Fruit fly (Drosophila melanogaster) whole organism, embryonic: Measurements from ENCODE around the gene cic.

Experiments used
- Adf1 ChIP-seq: fragments of 200-800 bp; sonication (Bioruptor generic); IDR thresholded peaks from 2 replicates; pipeline ENCODE4 v1.3.6; 2022; ENCODE audit warnings: missing biosample characterization, missing genetic modification characterization
- Atf-2 ChIP-seq: fragments of 200-800 bp; sonication (Bioruptor generic); optimal IDR thresholded peaks from 2 replicates; lab custom pipeline; 2016; ENCODE audit warnings: missing biosample characterization, missing genetic modification characterization
- Bgb ChIP-seq: fragments of 200-800 bp; sonication (Bioruptor generic); IDR thresholded peaks from 2 replicates; pipeline ENCODE4 v1.3.6; 2022; ENCODE audit warnings: missing biosample characterization, missing genetic modification characterization; ENCODE audit not compliant: partially characterized antibody
- CG10565 ChIP-seq: fragments of 200-800 bp; sonication (Bioruptor generic); optimal IDR thresholded peaks from 3 replicates; lab custom pipeline; 2016; ENCODE audit warnings: missing biosample characterization, mild to moderate bottlenecking, missing genetic modification characterization
- CG11085 ChIP-seq: fragments of 200-800 bp; sonication (Bioruptor generic); IDR thresholded peaks from 2 replicates; pipeline ENCODE4 v1.3.6; 2022; ENCODE audit warnings: missing biosample characterization, missing genetic modification characterization
- CG12219 ChIP-seq: fragments of 200-800 bp; sonication (Bioruptor generic); optimal IDR thresholded peaks from 3 replicates; lab custom pipeline; 2018; ENCODE audit warnings: missing biosample characterization, mild to moderate bottlenecking, missing genetic modification characterization
- CG13624 ChIP-seq: fragments of 200-800 bp; sonication (Bioruptor generic); optimal IDR thresholded peaks from 2 replicates; lab custom pipeline; 2016; ENCODE audit warnings: missing biosample characterization, missing genetic modification characterization
- CG15011 ChIP-seq: fragments of 200-800 bp; sonication (Bioruptor generic); optimal IDR thresholded peaks from 3 replicates; lab custom pipeline; 2018; ENCODE audit warnings: missing biosample characterization, mild to moderate bottlenecking, missing genetic modification characterization
- CG15479 ChIP-seq: fragments of 200-800 bp; sonication (Bioruptor generic); optimal IDR thresholded peaks from 3 replicates; lab custom pipeline; 2019; ENCODE audit warnings: missing biosample characterization, mild to moderate bottlenecking, missing genetic modification characterization, moderate library complexity
- CG15696 ChIP-seq: fragments of 200-800 bp; sonication (Bioruptor generic); optimal IDR thresholded peaks from 2 replicates; lab custom pipeline; 2019; ENCODE audit warnings: missing biosample characterization, mild to moderate bottlenecking, missing genetic modification characterization, moderate library complexity
- CG16813 ChIP-seq: fragments of 200-800 bp; sonication (Bioruptor generic); IDR thresholded peaks from 3 replicates; pipeline ENCODE4 v1.3.6; 2022; ENCODE audit warnings: missing biosample characterization, missing genetic modification characterization; ENCODE audit not compliant: partially characterized antibody
- CG16863 ChIP-seq: fragments of 200-800 bp; sonication (Bioruptor generic); optimal IDR thresholded peaks from 3 replicates; lab custom pipeline; 2016; ENCODE audit warnings: missing biosample characterization, missing genetic modification characterization
- CG34224 ChIP-seq: fragments of 200-800 bp; sonication (Bioruptor generic); IDR thresholded peaks from 3 replicates; pipeline ENCODE4 v1.3.6; 2022; ENCODE audit warnings: missing biosample characterization, missing genetic modification characterization; ENCODE audit not compliant: partially characterized antibody
- CG4360 ChIP-seq: fragments of 200-800 bp; sonication (Bioruptor generic); IDR thresholded peaks from 2 replicates; pipeline ENCODE4 v1.3.6; 2022; ENCODE audit warnings: missing biosample characterization, missing genetic modification characterization
- CG5180 ChIP-seq: fragments of 200-800 bp; sonication (Bioruptor generic); optimal IDR thresholded peaks from 3 replicates; lab custom pipeline; 2017; ENCODE audit warnings: missing biosample characterization, missing genetic modification characterization, mild to moderate bottlenecking, moderate library complexity, missing genetic modification reagents
- CG5245 ChIP-seq: fragments of 200-800 bp; sonication (Bioruptor generic); optimal IDR thresholded peaks from 3 replicates; lab custom pipeline; 2016; ENCODE audit warnings: missing biosample characterization, missing genetic modification characterization
- CG6654 ChIP-seq: fragments of 200-800 bp; sonication (Bioruptor generic); optimal IDR thresholded peaks from 2 replicates; lab custom pipeline; 2017; ENCODE audit warnings: missing biosample characterization, mild to moderate bottlenecking, missing genetic modification characterization
- D ChIP-seq, 2 experiments: fragments of 200-800 bp in 1 of 2; fragments of >200 bp in 1 of 2; sonication (Bioruptor generic) in 1 of 2; optimal IDR thresholded peaks; 2 replicates in 1 of 2; 3 replicates in 1 of 2; lab custom pipeline; 2017; ENCODE audit warnings: mild to moderate bottlenecking in 1 of 2, missing biosample characterization in 1 of 2, missing genetic modification characterization in 1 of 2, missing genetic modification reagents in 1 of 2
- Drgx ChIP-seq: fragments of 200-800 bp; sonication (Bioruptor generic); IDR thresholded peaks from 2 replicates; pipeline ENCODE4 v1.3.6; 2022; ENCODE audit warnings: missing biosample characterization, missing genetic modification characterization
- Ets97D ChIP-seq: fragments of 200-800 bp; sonication (Bioruptor generic); optimal IDR thresholded peaks from 3 replicates; lab custom pipeline; 2016; ENCODE audit warnings: missing biosample characterization, missing genetic modification characterization
- Hsf ChIP-seq: fragments of 200-800 bp; sonication (Bioruptor generic); optimal IDR thresholded peaks from 3 replicates; lab custom pipeline; 2016; ENCODE audit warnings: missing biosample characterization, missing genetic modification characterization
- MTF-1 ChIP-seq: fragments of 200-800 bp; sonication (Bioruptor generic); optimal IDR thresholded peaks from 2 replicates; lab custom pipeline; 2018; ENCODE audit warnings: missing biosample characterization, mild to moderate bottlenecking, missing genetic modification characterization, borderline replicate concordance
- Nf-YB ChIP-seq: fragments of 200-800 bp; sonication (Bioruptor generic); optimal IDR thresholded peaks from 3 replicates; lab custom pipeline; 2019; ENCODE audit warnings: missing biosample characterization, mild to moderate bottlenecking, missing genetic modification characterization, moderate library complexity
- Tbp ChIP-seq: fragments of >200 bp; optimal IDR thresholded peaks from 2 replicates; lab custom pipeline; 2018; ENCODE audit warnings: missing biosample characterization, missing genetic modification characterization
- ac ChIP-seq: fragments of 200-800 bp; sonication (Bioruptor generic); optimal IDR thresholded peaks from 3 replicates; lab custom pipeline; 2017; ENCODE audit warnings: missing biosample characterization, mild to moderate bottlenecking, missing genetic modification characterization
- al ChIP-seq: fragments of 200-800 bp; sonication (Bioruptor generic); IDR thresholded peaks from 2 replicates; pipeline ENCODE4 v1.3.6; 2022; ENCODE audit warnings: missing biosample characterization, missing genetic modification characterization
- bigmax ChIP-seq: fragments of 200-800 bp; sonication (Bioruptor generic); optimal IDR thresholded peaks from 2 replicates; lab custom pipeline; 2018; ENCODE audit warnings: missing biosample characterization, mild to moderate bottlenecking, missing genetic modification characterization
- btn ChIP-seq: fragments of 200-800 bp; sonication (Bioruptor generic); optimal IDR thresholded peaks from 2 replicates; lab custom pipeline; 2016; ENCODE audit warnings: missing biosample characterization, missing genetic modification characterization
- corto ChIP-seq: fragments of 200-800 bp; sonication (Bioruptor generic); optimal IDR thresholded peaks from 2 replicates; lab custom pipeline; 2016; ENCODE audit warnings: missing biosample characterization, mild to moderate bottlenecking, missing genetic modification characterization, moderate library complexity
- danr ChIP-seq: fragments of 200-800 bp; sonication (Bioruptor generic); IDR thresholded peaks from 2 replicates; pipeline ENCODE4 v1.3.6; 2022; ENCODE audit warnings: missing biosample characterization, missing genetic modification characterization
- fd64A ChIP-seq: fragments of 200-800 bp; sonication (Bioruptor generic); optimal IDR thresholded peaks from 3 replicates; lab custom pipeline; 2018; ENCODE audit warnings: missing biosample characterization, mild to moderate bottlenecking, missing genetic modification characterization
- ftz-f1 ChIP-seq: fragments of 200-800 bp; sonication (Bioruptor generic); optimal IDR thresholded peaks from 2 replicates; lab custom pipeline; 2016; ENCODE audit warnings: missing biosample characterization, missing genetic modification characterization
- grau ChIP-seq: fragments of 200-800 bp; optimal IDR thresholded peaks from 3 replicates; lab custom pipeline; 2019; ENCODE audit warnings: missing biosample characterization, mild to moderate bottlenecking, missing genetic modification characterization, moderate library complexity
- gsb-n ChIP-seq: fragments of 200-800 bp; sonication (Bioruptor generic); optimal IDR thresholded peaks from 3 replicates; lab custom pipeline; 2018; ENCODE audit warnings: missing biosample characterization, mild to moderate bottlenecking, missing genetic modification characterization
- hkb ChIP-seq, 2 experiments: fragments of 200-800 bp in 1 of 2; fragments of >200 bp in 1 of 2; sonication (Bioruptor generic) in 1 of 2; IDR thresholded peaks in 1 of 2; optimal IDR thresholded peaks in 1 of 2; 2 replicates each; pipeline versions ENCODE4 v1.3.6 to Lab custom; 2017 to 2022; ENCODE audit warnings: missing biosample characterization in 1 of 2, missing genetic modification characterization in 1 of 2
- insv ChIP-seq, 2 experiments: fragments of 200-800 bp; sonication (Bioruptor generic); optimal IDR thresholded peaks; 3 replicates each; lab custom pipeline; 2016 to 2018; ENCODE audit warnings: missing biosample characterization in 2 of 2, missing genetic modification characterization in 2 of 2
- kah ChIP-seq: fragments of 200-800 bp; sonication (Bioruptor generic); optimal IDR thresholded peaks from 2 replicates; lab custom pipeline; 2018; ENCODE audit warnings: missing biosample characterization, mild to moderate bottlenecking, missing genetic modification characterization
- knrl ChIP-seq: fragments of 200-800 bp; sonication (Bioruptor generic); IDR thresholded peaks from 3 replicates; pipeline ENCODE4 v1.3.6; 2022; ENCODE audit warnings: missing biosample characterization, missing genetic modification characterization; ENCODE audit not compliant: partially characterized antibody
- mam ChIP-seq: fragments of 200-800 bp; sonication (Bioruptor generic); optimal IDR thresholded peaks from 3 replicates; lab custom pipeline; 2016; ENCODE audit warnings: missing biosample characterization, missing genetic modification characterization
- mld ChIP-seq: fragments of 200-800 bp; sonication (Bioruptor generic); IDR thresholded peaks from 3 replicates; pipeline ENCODE4 v1.3.6; 2022; ENCODE audit warnings: missing biosample characterization, missing genetic modification characterization; ENCODE audit not compliant: partially characterized antibody
- nerfin-1 ChIP-seq: fragments of 200-800 bp; sonication (Bioruptor generic); optimal IDR thresholded peaks from 3 replicates; lab custom pipeline; 2019; ENCODE audit warnings: missing biosample characterization, mild to moderate bottlenecking, missing genetic modification characterization, moderate library complexity
- nom ChIP-seq: fragments of 200-800 bp; sonication (Bioruptor generic); optimal IDR thresholded peaks from 2 replicates; lab custom pipeline; 2017; ENCODE audit warnings: missing biosample characterization, missing genetic modification characterization, mild to moderate bottlenecking, moderate library complexity, missing genetic modification reagents
- peb ChIP-seq: fragments of 200-800 bp; sonication (Bioruptor generic); IDR thresholded peaks from 2 replicates; pipeline ENCODE4 v1.3.6; 2022; ENCODE audit warnings: missing biosample characterization, missing genetic modification characterization
- repo ChIP-seq: fragments of 200-800 bp; sonication (Bioruptor generic); optimal IDR thresholded peaks from 2 replicates; lab custom pipeline; 2016; ENCODE audit warnings: missing biosample characterization, missing genetic modification characterization
- sqz ChIP-seq: fragments of 200-800 bp; sonication (Bioruptor generic); optimal IDR thresholded peaks from 3 replicates; lab custom pipeline; 2018; ENCODE audit warnings: missing biosample characterization, mild to moderate bottlenecking, missing genetic modification characterization
- tup ChIP-seq: fragments of 200-800 bp; sonication (Bioruptor generic); optimal IDR thresholded peaks from 2 replicates; lab custom pipeline; 2016; ENCODE audit warnings: missing biosample characterization, mild to moderate bottlenecking, missing genetic modification characterization, moderate library complexity
- yki ChIP-seq: fragments of >200 bp; optimal IDR thresholded peaks from 3 replicates; lab custom pipeline; 2018
- z ChIP-seq: fragments of 200-800 bp; sonication (Bioruptor generic); IDR thresholded peaks from 3 replicates; pipeline ENCODE4 v1.3.6; 2022; ENCODE audit warnings: missing biosample characterization, missing genetic modification characterization

cic gene

DNA sequence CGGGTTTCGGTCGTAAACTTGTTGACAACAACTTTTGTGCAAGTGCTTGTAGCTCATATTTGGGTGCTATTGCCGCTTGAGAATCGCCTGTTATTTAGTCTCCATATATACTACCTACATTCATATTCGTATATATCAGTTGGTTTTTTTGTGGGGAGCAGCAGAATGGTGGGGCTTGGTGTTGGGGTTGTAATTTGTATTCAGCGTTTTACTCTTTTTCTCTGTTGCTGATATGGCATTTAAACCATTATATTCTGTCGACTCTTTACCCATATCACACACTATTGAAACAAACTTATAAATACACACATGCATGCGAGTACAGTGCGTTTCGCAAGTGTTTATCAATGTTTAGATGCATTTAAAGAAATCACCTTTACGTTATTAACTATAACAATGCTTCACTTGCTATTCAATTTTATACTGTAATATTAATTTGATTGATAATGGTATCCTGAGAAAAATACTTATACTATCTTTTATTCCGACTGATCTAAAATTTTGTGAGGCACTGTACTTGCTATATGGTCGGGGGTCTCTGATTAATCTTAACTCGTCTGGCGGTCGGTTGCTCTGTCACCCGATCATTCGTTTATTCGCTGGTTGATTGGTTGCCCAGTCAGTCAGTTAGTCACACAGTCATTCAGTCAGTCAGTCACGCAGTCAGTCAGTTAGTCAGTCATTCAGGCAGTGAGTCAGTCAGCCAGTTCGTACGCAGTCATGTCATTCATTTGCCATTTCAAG is 8.8 kb downstream of the cic start (continued):
- TF ChIP-seq mld: no peak
- TF ChIP-seq gsb-n: peak; percentile 72
- TF ChIP-seq Drgx (GFP tag; lab: Robert Waterston, UW): peak; percentile 97
- TF ChIP-seq Bgb (GFP tag; lab: Robert Waterston, UW): no peak
- TF ChIP-seq Adf1: peak; percentile 73
- peak; percentile 19 for TF ChIP-seq Atf-2 (GFP tag; lab: Kevin White, UChicago)
- TF ChIP-seq CG16813: no peak
- TF ChIP-seq knrl: no peak
- peak; percentile 69 for TF ChIP-seq corto
- TF ChIP-seq Tbp (GFP tag; lab: Kevin White, UChicago): no peak
- no peak for TF ChIP-seq tup (GFP tag; lab: Kevin White, UChicago)
- peak; percentile 83 for TF ChIP-seq mam
- TF ChIP-seq D (optimal IDR thresholded peaks at IDR 0.05; lab: Kevin White, UChicago): no peak
- peak; percentile 63 for TF ChIP-seq D (GFP tag; optimal IDR thresholded peaks at IDR 0.05; lab: Kevin White, UChicago)
- TF ChIP-seq MTF-1 (GFP tag; lab: Kevin White, UChicago): no peak
- TF ChIP-seq ac (GFP tag; lab: Kevin White, UChicago): no peak
- no peak for TF ChIP-seq Ets97D (GFP tag; lab: Kevin White, UChicago)
- no peak for TF ChIP-seq hkb (optimal IDR thresholded peaks at IDR 0.05; lab: Kevin White, UChicago)
- peak; percentile 90 for TF ChIP-seq hkb (GFP tag; IDR thresholded peaks at IDR 0.05; lab: Robert Waterston, UW)
- no peak for TF ChIP-seq CG34224 (GFP tag; lab: Robert Waterston, UW)
- TF ChIP-seq Hsf (GFP tag; lab: Kevin White, UChicago): peak; percentile 77
- TF ChIP-seq insv (GFP tag; optimal IDR thresholded peaks at IDR 0.05; lab: Kevin White, UChicago): peak in 1 of 2 experiments; percentile 21
- peak; percentile 67 for TF ChIP-seq CG5180 (GFP tag; lab: Kevin White, UChicago)
- TF ChIP-seq Nf-YB (GFP tag; lab: Kevin White, UChicago): peak; percentile 68
- peak; percentile 65 for TF ChIP-seq CG15696
- TF ChIP-seq CG15011: peak; percentile 88
- TF ChIP-seq CG12219 (GFP tag; lab: Kevin White, UChicago): peak; percentile 88
- peak; percentile 66 for TF ChIP-seq kah (GFP tag; lab: Kevin White, UChicago)
- TF ChIP-seq bigmax (GFP tag; lab: Kevin White, UChicago): no peak
- TF ChIP-seq repo (GFP tag; lab: Kevin White, UChicago): no peak
- TF ChIP-seq yki (lab: Kevin White, UChicago): no peak
- TF ChIP-seq al (GFP tag; lab: Robert Waterston, UW): peak; percentile 77
- TF ChIP-seq CG13624 (GFP tag; lab: Kevin White, UChicago): peak; percentile 74
- no peak for TF ChIP-seq peb
- peak; percentile 92 for TF ChIP-seq grau
- peak; percentile 90 for TF ChIP-seq nom (GFP tag; lab: Kevin White, UChicago)
- TF ChIP-seq CG4360 (GFP tag; lab: Robert Waterston, UW): no peak
- no peak for TF ChIP-seq CG10565 (GFP tag; lab: Kevin White, UChicago)
- TF ChIP-seq nerfin-1 (tag; lab: Kevin White, UChicago): peak; percentile 72
- TF ChIP-seq fd64A (GFP tag; lab: Kevin White, UChicago): peak; percentile 63
- peak; percentile 25 for TF ChIP-seq btn
- no peak for TF ChIP-seq z (GFP tag; lab: Robert Waterston, UW)
- TF ChIP-seq ftz-f1 (GFP tag; lab: Kevin White, UChicago): no peak
- peak; percentile 54 for TF ChIP-seq CG5245 (GFP tag; lab: Kevin White, UChicago)
- TF ChIP-seq CG15479 (GFP tag; lab: Kevin White, UChicago): peak; percentile 6
- TF ChIP-seq CG6654: peak; percentile 52
- peak; percentile 53; the same call in 1 of the 2 replicates for TF ChIP-seq CG11085 (GFP tag; lab: Robert Waterston, UW)
- TF ChIP-seq sqz (GFP tag; lab: Kevin White, UChicago): peak; percentile 51
- TF ChIP-seq danr (GFP tag; lab: Robert Waterston, UW): peak; percentile 83
- TF ChIP-seq CG16863 (GFP tag; lab: Kevin White, UChicago): peak; percentile 54
